Worm (Caenorhabditis elegans) whole organism, L2 larva: Measurements from ENCODE around the gene vps-53.

ENCODE experiments used
- C34F6.9 ChIP-seq: fragments of 150-350 bp; optimal IDR thresholded peaks from 2 replicates; lab custom pipeline; 2014; ENCODE audit warnings: missing biosample characterization, missing genetic modification characterization
- F13H6.1 ChIP-seq: sonication (generic microtip); optimal IDR thresholded peaks from 2 replicates; lab custom pipeline; 2016; ENCODE audit warnings: missing genetic modification characterization, missing compliant biosample characterization
- R02D3.7 ChIP-seq: fragments of 150-350 bp; optimal IDR thresholded peaks from 2 replicates; lab custom pipeline; 2014; ENCODE audit warnings: missing biosample characterization, missing genetic modification characterization
- Y55F3AM.14 ChIP-seq: fragments of 200-800 bp; sonication (Bioruptor generic); optimal IDR thresholded peaks from 2 replicates; lab custom pipeline; 2018; ENCODE audit warnings: mild to moderate bottlenecking, missing genetic modification characterization, missing compliant biosample characterization
- alr-1 ChIP-seq: fragments of 150-350 bp; optimal IDR thresholded peaks from 2 replicates; lab custom pipeline; 2014; ENCODE audit warnings: missing biosample characterization, missing genetic modification characterization
- ceh-16 ChIP-seq: fragments of 150-350 bp; optimal IDR thresholded peaks from 2 replicates; lab custom pipeline; 2014; ENCODE audit warnings: missing biosample characterization, missing genetic modification characterization
- ceh-82 ChIP-seq: fragments of 150-350 bp; optimal IDR thresholded peaks from 2 replicates; lab custom pipeline; 2014; ENCODE audit warnings: missing biosample characterization, missing genetic modification characterization
- crh-2 ChIP-seq: sonication (generic microtip); optimal IDR thresholded peaks from 2 replicates; lab custom pipeline; 2017; ENCODE audit warnings: missing biosample characterization, missing genetic modification characterization
- dmd-4 ChIP-seq: sonication (generic microtip); optimal IDR thresholded peaks from 2 replicates; lab custom pipeline; 2017; ENCODE audit warnings: missing biosample characterization, missing genetic modification characterization
- egl-27 ChIP-seq: sonication (generic microtip); optimal IDR thresholded peaks from 3 replicates; lab custom pipeline; 2017; ENCODE audit warnings: missing biosample characterization, missing genetic modification reagents, missing genetic modification characterization
- elt-3 ChIP-seq: sonication (generic microtip); optimal IDR thresholded peaks from 2 replicates; lab custom pipeline; 2017; ENCODE audit warnings: missing biosample characterization, missing genetic modification characterization
- fos-1 ChIP-seq: fragments of 150-350 bp; optimal IDR thresholded peaks from 2 replicates; lab custom pipeline; 2014; ENCODE audit warnings: missing biosample characterization, missing genetic modification characterization
- gmeb-1 ChIP-seq: fragments of 150-350 bp; optimal IDR thresholded peaks from 2 replicates; lab custom pipeline; 2014; ENCODE audit warnings: missing biosample characterization, missing genetic modification characterization
- lin-11 ChIP-seq: fragments of 150-350 bp; sonication (generic microtip); optimal IDR thresholded peaks from 2 replicates; lab custom pipeline; 2014; ENCODE audit warnings: missing biosample characterization, missing genetic modification characterization, inconsistent platforms, mixed read lengths
- lin-13 ChIP-seq: fragments of 150-350 bp; optimal IDR thresholded peaks from 2 replicates; lab custom pipeline; 2014; ENCODE audit warnings: missing biosample characterization, missing genetic modification reagents, missing genetic modification characterization
- lin-39 ChIP-seq: fragments of 150-350 bp; optimal IDR thresholded peaks from 2 replicates; lab custom pipeline; 2014; ENCODE audit warnings: missing biosample characterization, missing genetic modification reagents, missing genetic modification characterization
- mbf-1 ChIP-seq: sonication (generic microtip); optimal IDR thresholded peaks from 2 replicates; lab custom pipeline; 2017; ENCODE audit warnings: missing biosample characterization, missing genetic modification characterization
- mdl-1 ChIP-seq, 2 experiments: fragments of 150-350 bp in 1 of 2; sonication (generic microtip) in 1 of 2; optimal IDR thresholded peaks; 2 replicates each; lab custom pipeline; 2017; ENCODE audit warnings: missing biosample characterization in 2 of 2, missing genetic modification characterization in 2 of 2
- nhr-11 ChIP-seq: fragments of 150-350 bp; optimal IDR thresholded peaks from 2 replicates; lab custom pipeline; 2014; ENCODE audit warnings: missing biosample characterization, missing genetic modification characterization
- nhr-12 ChIP-seq: fragments of 150-350 bp; optimal IDR thresholded peaks from 2 replicates; lab custom pipeline; 2014; ENCODE audit warnings: missing biosample characterization, missing genetic modification characterization
- nhr-237 ChIP-seq: fragments of 150-350 bp; optimal IDR thresholded peaks from 2 replicates; lab custom pipeline; 2014; ENCODE audit warnings: missing biosample characterization, missing genetic modification characterization
- nhr-25 ChIP-seq: fragments of 150-350 bp; sonication (generic microtip); optimal IDR thresholded peaks from 3 replicates; lab custom pipeline; 2014; ENCODE audit warnings: missing biosample characterization, missing genetic modification characterization
- nhr-6 ChIP-seq: fragments of 150-350 bp; optimal IDR thresholded peaks from 2 replicates; lab custom pipeline; 2014; ENCODE audit warnings: missing biosample characterization, missing genetic modification characterization
- nhr-77 ChIP-seq: fragments of 150-350 bp; optimal IDR thresholded peaks from 2 replicates; lab custom pipeline; 2014; ENCODE audit warnings: missing biosample characterization, missing genetic modification characterization
- peb-1 ChIP-seq: fragments of 150-350 bp; optimal IDR thresholded peaks from 2 replicates; lab custom pipeline; 2014; ENCODE audit warnings: missing biosample characterization, missing genetic modification characterization
- sem-4 ChIP-seq: fragments of 150-350 bp; optimal IDR thresholded peaks from 2 replicates; lab custom pipeline; 2014; ENCODE audit warnings: missing biosample characterization, missing genetic modification reagents, missing genetic modification characterization
- skn-1 ChIP-seq: sonication (generic microtip); optimal IDR thresholded peaks from 2 replicates; lab custom pipeline; 2017; ENCODE audit warnings: missing biosample characterization, missing genetic modification characterization
- sma-9 ChIP-seq, 2 experiments: fragments of 150-350 bp in 1 of 2; sonication (generic microtip) in 1 of 2; optimal IDR thresholded peaks; 2 replicates each; lab custom pipeline; 2014 to 2016; ENCODE audit warnings: missing genetic modification characterization in 2 of 2, mild to moderate bottlenecking in 1 of 2, missing biosample characterization in 1 of 2, missing compliant biosample characterization in 1 of 2, missing genetic modification reagents in 1 of 2, moderate library complexity in 1 of 2
- snpc-4 ChIP-seq: fragments of 150-350 bp; optimal IDR thresholded peaks from 2 replicates; lab custom pipeline; 2014; ENCODE audit warnings: missing biosample characterization, missing genetic modification characterization
- unc-55 ChIP-seq: fragments of 150-350 bp; sonication (generic microtip); optimal IDR thresholded peaks from 3 replicates; lab custom pipeline; 2014; ENCODE audit warnings: missing biosample characterization, missing genetic modification reagents, missing genetic modification characterization
- unc-62 ChIP-seq: fragments of 150-350 bp; optimal IDR thresholded peaks from 2 replicates; lab custom pipeline; 2014; ENCODE audit warnings: missing biosample characterization, missing genetic modification reagents, missing genetic modification characterization
- zag-1 ChIP-seq: fragments of 150-350 bp; optimal IDR thresholded peaks from 2 replicates; lab custom pipeline; 2014; ENCODE audit warnings: missing biosample characterization, missing genetic modification characterization
- ztf-11 ChIP-seq: sonication (generic microtip); optimal IDR thresholded peaks from 2 replicates; lab custom pipeline; 2017; ENCODE audit warnings: missing biosample characterization, missing genetic modification characterization
- ztf-4 ChIP-seq: fragments of 150-350 bp; optimal IDR thresholded peaks from 2 replicates; lab custom pipeline; 2014; ENCODE audit warnings: missing biosample characterization, missing genetic modification characterization

vps-53 gene

ce11 chrIII:9714731-9715130 is 42.6 kb downstream of the vps-53 start:
- no peak for TF ChIP-seq ceh-82
- peak; percentile 36 for TF ChIP-seq fos-1 (tag; lab: Kevin White, UChicago)
- TF ChIP-seq sma-9 (GFP tag; optimal IDR thresholded peaks at IDR 0.05; lab: Kevin White, UChicago) = peak; percentile 47
- TF ChIP-seq sma-9 (tag; optimal IDR thresholded peaks at IDR 0.05; lab: Kevin White, UChicago) = no peak
- no peak for TF ChIP-seq R02D3.7 (tag; lab: Kevin White, UChicago)
- TF ChIP-seq mbf-1 (tag; lab: Kevin White, UChicago) = no peak
- no peak for TF ChIP-seq F13H6.1
- TF ChIP-seq ztf-11 (tag; lab: Kevin White, UChicago) = no peak
- peak; percentile 4 for TF ChIP-seq crh-2 (tag; lab: Kevin White, UChicago)
- no peak for TF ChIP-seq nhr-11
- no peak for TF ChIP-seq gmeb-1 (tag; lab: Kevin White, UChicago)
- no peak for TF ChIP-seq nhr-237 (tag; lab: Kevin White, UChicago)
- no peak for TF ChIP-seq elt-3
- TF ChIP-seq Y55F3AM.14 (GFP tag; lab: Kevin White, UChicago) = no peak
- no peak for TF ChIP-seq nhr-77
- TF ChIP-seq peb-1 (tag; lab: Kevin White, UChicago) = no peak
- TF ChIP-seq sem-4 (tag; lab: Kevin White, UChicago) = no peak
- no peak for TF ChIP-seq ztf-4
- TF ChIP-seq, all 48 proteins: peak for 3

- peak; percentile 12 for TF ChIP-seq fos-1 (tag; lab: Kevin White, UChicago)
- no peak for TF ChIP-seq R02D3.7 (tag; lab: Kevin White, UChicago)
Measured at ce11 chrIII:9713862-9714261, 43.5 kb downstream of the vps-53 start, which contains the start of gene ncx-6. ncx-6 (minus strand) TSS chrIII:9713949.

DNA sequence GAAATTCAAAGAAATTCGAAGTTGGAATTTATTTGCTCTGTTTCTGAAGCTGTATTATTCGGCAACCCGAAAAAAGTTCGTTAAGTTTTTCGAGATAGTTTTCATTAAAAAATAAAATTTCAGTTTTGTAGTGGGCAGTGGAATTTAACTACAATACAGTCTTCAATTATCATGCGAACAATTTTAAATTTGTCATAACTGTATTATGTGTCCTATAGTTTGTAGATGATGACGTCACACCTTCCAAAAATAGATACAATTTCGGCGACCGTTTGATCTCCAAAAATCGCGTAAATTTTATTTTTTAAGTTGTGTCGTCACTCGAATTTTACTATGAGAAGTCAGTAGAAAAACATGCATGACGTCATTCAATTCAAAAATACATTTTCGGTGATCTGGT is 44.1 kb downstream of the vps-53 start:
- TF ChIP-seq dmd-4 (tag; lab: Kevin White, UChicago) (no peak), mdl-1 (tag; optimal IDR thresholded peaks at IDR 0.05; lab: Kevin White, UChicago) (no peak), egl-27 (tag; lab: Kevin White, UChicago) (no peak), ztf-11 (tag; lab: Kevin White, UChicago) (no peak), lin-39 (tag; lab: Kevin White, UChicago) (no peak), nhr-6 (tag; lab: Kevin White, UChicago) (no peak), nhr-25 (tag; lab: Kevin White, UChicago) (no peak), peb-1 (tag; lab: Kevin White, UChicago) (no peak), lin-11 (no peak), fos-1 (tag; lab: Kevin White, UChicago) (no peak), nhr-77 (no peak), unc-55 (no peak), Y55F3AM.14 (GFP tag; lab: Kevin White, UChicago) (no peak), C34F6.9 (tag; lab: Kevin White, UChicago) (no peak), skn-1 (tag; lab: Kevin White, UChicago) (no peak)

- no peak for TF ChIP-seq lin-13
- no peak for TF ChIP-seq lin-39 (tag; lab: Kevin White, UChicago)
- TF ChIP-seq nhr-6 (tag; lab: Kevin White, UChicago) = no peak
- no peak for TF ChIP-seq skn-1 (tag; lab: Kevin White, UChicago)
- no peak for TF ChIP-seq nhr-12 (tag; lab: Kevin White, UChicago)
- no peak for TF ChIP-seq ceh-16
- no peak for TF ChIP-seq snpc-4 (tag; lab: Kevin White, UChicago)
- no peak for TF ChIP-seq zag-1 (tag; lab: Kevin White, UChicago)
- TF ChIP-seq unc-55 = no peak
- no peak for TF ChIP-seq elt-3
- no peak for TF ChIP-seq alr-1 (tag; lab: Kevin White, UChicago)
- no peak for TF ChIP-seq nhr-77
- no peak for TF ChIP-seq unc-62 (GFP tag; lab: Kevin White, UChicago)
- TF ChIP-seq, all 48 proteins: peak for 0
Measured at ce11 chrIII:9711163-9711562, 46.2 kb downstream of the vps-53 start.

- TF ChIP-seq C34F6.9 (tag; lab: Kevin White, UChicago) (peak; percentile 4), elt-3 (no peak)
Measured at ce11 chrIII:9705157-9705905, 52.0 kb downstream of the vps-53 start.
